Fruit fly (Drosophila melanogaster) whole organism, pupa: ENCODE measurements around the gene Arr2.

Experiments used
- CG10348 ChIP-seq: fragments of 200-800 bp; sonication (Bioruptor generic); IDR thresholded peaks from 2 replicates; pipeline ENCODE4 v1.3.6; 2022; ENCODE audit warnings: missing biosample characterization, missing genetic modification characterization
- CG12605 ChIP-seq: fragments of 200-800 bp; sonication (Bioruptor generic); IDR thresholded peaks from 2 replicates; pipeline ENCODE4 v1.3.6; 2022; ENCODE audit warnings: missing biosample characterization, missing genetic modification characterization
- CG13204 ChIP-seq: fragments of 200-800 bp; sonication (Bioruptor generic); optimal IDR thresholded peaks from 2 replicates; lab custom pipeline; 2018; ENCODE audit warnings: missing biosample characterization, mild to moderate bottlenecking, missing genetic modification characterization, moderate library complexity
- CG14655 ChIP-seq: fragments of 200-800 bp; sonication (Bioruptor generic); optimal IDR thresholded peaks from 3 replicates; lab custom pipeline; 2017; ENCODE audit warnings: mild to moderate bottlenecking, missing biosample characterization, missing genetic modification reagents, missing genetic modification characterization
- CG15710 ChIP-seq: fragments of 200-800 bp; sonication (Bioruptor generic); optimal IDR thresholded peaks from 2 replicates; lab custom pipeline; 2018; ENCODE audit warnings: missing biosample characterization, mild to moderate bottlenecking, missing genetic modification characterization, moderate library complexity
- CG17806 ChIP-seq: fragments of 200-800 bp; sonication (Bioruptor generic); optimal IDR thresholded peaks from 2 replicates; lab custom pipeline; 2018; ENCODE audit warnings: missing biosample characterization, mild to moderate bottlenecking, missing genetic modification characterization, moderate library complexity
- CG32121 ChIP-seq: fragments of 200-800 bp; sonication (Bioruptor generic); IDR thresholded peaks from 2 replicates; pipeline ENCODE4 v1.3.6; 2022; ENCODE audit warnings: missing biosample characterization, missing genetic modification characterization
- CG34367 ChIP-seq: fragments of 200-800 bp; sonication (Bioruptor generic); optimal IDR thresholded peaks from 2 replicates; lab custom pipeline; 2018; ENCODE audit warnings: missing biosample characterization, mild to moderate bottlenecking, missing genetic modification characterization
- CG4496 ChIP-seq: fragments of 200-800 bp; sonication (Bioruptor generic); IDR thresholded peaks from 3 replicates; pipeline ENCODE4 v1.3.6; 2022; ENCODE audit warnings: missing biosample characterization, missing genetic modification characterization
- CG8159 ChIP-seq: fragments of 200-800 bp; sonication (Bioruptor generic); optimal IDR thresholded peaks from 3 replicates; lab custom pipeline; 2018; ENCODE audit warnings: missing biosample characterization, mild to moderate bottlenecking, missing genetic modification characterization, moderate library complexity
- CG8301 ChIP-seq: fragments of 200-800 bp; sonication (Bioruptor generic); optimal IDR thresholded peaks from 2 replicates; lab custom pipeline; 2018; ENCODE audit warnings: missing biosample characterization, mild to moderate bottlenecking, missing genetic modification characterization
- CG9948 ChIP-seq: fragments of 200-800 bp; sonication (Bioruptor generic); optimal IDR thresholded peaks from 2 replicates; lab custom pipeline; 2018; ENCODE audit warnings: missing biosample characterization, mild to moderate bottlenecking, missing genetic modification characterization, moderate library complexity
- D1 ChIP-seq: fragments of 200-800 bp; sonication (Bioruptor generic); optimal IDR thresholded peaks from 2 replicates; lab custom pipeline; 2018; ENCODE audit warnings: missing biosample characterization, mild to moderate bottlenecking, missing genetic modification characterization, moderate library complexity
- EcR ChIP-seq: fragments of 200-800 bp; sonication (Bioruptor generic); optimal IDR thresholded peaks from 3 replicates; lab custom pipeline; 2019; ENCODE audit warnings: missing biosample characterization, missing genetic modification characterization, mild to moderate bottlenecking, moderate library complexity, missing genetic modification reagents
- Ets98B ChIP-seq: fragments of 200-800 bp; sonication (Bioruptor generic); IDR thresholded peaks from 2 replicates; pipeline ENCODE4 v1.3.6; 2022; ENCODE audit warnings: missing biosample characterization, missing genetic modification characterization
- Pif1A ChIP-seq: fragments of 200-800 bp; sonication (Bioruptor generic); optimal IDR thresholded peaks from 3 replicates; lab custom pipeline; 2016; ENCODE audit warnings: missing biosample characterization, missing genetic modification characterization
- Pif1B ChIP-seq: fragments of 200-800 bp; sonication (Bioruptor generic); optimal IDR thresholded peaks from 3 replicates; lab custom pipeline; 2016; ENCODE audit warnings: missing biosample characterization, missing genetic modification characterization
- Snoo ChIP-seq: fragments of 200-800 bp; sonication (Bioruptor generic); optimal IDR thresholded peaks from 3 replicates; lab custom pipeline; 2017; ENCODE audit warnings: missing biosample characterization, mild to moderate bottlenecking, missing genetic modification characterization, inconsistent platforms
- fd96Ca ChIP-seq: fragments of 200-800 bp; sonication (Bioruptor generic); IDR thresholded peaks from 3 replicates; pipeline ENCODE4 v1.3.6; 2022; ENCODE audit warnings: missing biosample characterization, missing genetic modification characterization
- gl ChIP-seq: fragments of 200-800 bp; sonication (Bioruptor generic); optimal IDR thresholded peaks from 2 replicates; lab custom pipeline; 2018; ENCODE audit warnings: missing biosample characterization, mild to moderate bottlenecking, missing genetic modification characterization
- rn ChIP-seq: fragments of 200-800 bp; sonication (Bioruptor generic); IDR thresholded peaks from 2 replicates; pipeline ENCODE4 v1.3.6; 2022; ENCODE audit warnings: missing biosample characterization, missing genetic modification characterization

The Arr2 gene

DNA sequence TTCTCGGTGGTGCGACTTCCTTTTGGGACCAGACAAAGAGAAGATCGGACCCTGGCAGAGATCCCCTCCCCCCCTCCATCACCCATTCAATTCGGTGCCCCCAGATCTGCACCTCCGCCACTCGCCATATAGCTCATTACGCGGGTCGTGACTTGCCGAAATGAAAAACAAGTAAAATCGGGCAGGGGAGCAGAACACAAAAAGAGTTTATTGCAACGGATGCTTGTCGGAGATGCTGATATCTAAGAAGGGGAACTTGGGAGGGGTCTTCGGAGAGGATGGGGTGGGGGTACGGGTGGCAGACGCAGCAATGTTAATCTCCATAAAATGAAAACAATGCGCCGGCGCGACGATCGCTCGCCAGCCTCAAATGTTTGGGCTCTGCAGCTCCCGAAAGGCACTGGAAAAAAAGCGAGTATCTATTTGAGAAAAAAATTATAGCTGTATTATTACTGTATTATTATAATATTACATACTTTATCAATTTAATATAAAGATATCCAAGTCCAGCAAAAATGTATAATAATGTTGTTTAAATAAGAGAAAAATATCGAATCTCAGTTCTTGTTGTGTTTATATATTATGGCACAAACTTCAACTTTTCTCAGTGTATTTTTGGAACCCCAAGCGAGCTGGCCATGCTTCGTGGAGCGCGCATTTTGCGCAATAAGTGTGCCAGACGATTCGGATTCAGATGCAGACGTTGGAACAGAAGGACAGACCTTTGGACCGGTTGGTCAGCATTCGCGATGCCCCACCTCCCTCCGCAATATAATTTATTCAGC lies 19.3 kb upstream of the Arr2 start:
- peak; percentile 82 for TF ChIP-seq D1
- 0 out of 2 replicates have a peak, but pooled peaks have one; percentile 11 for TF ChIP-seq CG32121 (GFP tag; lab: Robert Waterston, UW)
- TF ChIP-seq CG17806 (tag; lab: Kevin White, UChicago): peak; percentile 91
- TF ChIP-seq Ets98B (GFP tag; lab: Robert Waterston, UW): peak; percentile 32
- TF ChIP-seq CG12605 (GFP tag; lab: Robert Waterston, UW): peak; percentile 63
- TF ChIP-seq Pif1A (GFP tag; lab: Kevin White, UChicago): peak; percentile 66
- TF ChIP-seq fd96Ca (GFP tag; lab: Robert Waterston, UW): peak; percentile 49; the same call in 1 of the 3 replicates
- peak; percentile 93 for TF ChIP-seq CG15710
- no peak for TF ChIP-seq CG10348 (GFP tag; lab: Robert Waterston, UW)
- TF ChIP-seq EcR (GFP tag; lab: Kevin White, UChicago): peak; percentile 58
- TF ChIP-seq Snoo (tag; lab: Kevin White, UChicago): peak; percentile 86
- TF ChIP-seq gl (tag; lab: Kevin White, UChicago): peak; percentile 59
- peak; percentile 85 for TF ChIP-seq CG34367
- TF ChIP-seq CG8301 (tag; lab: Kevin White, UChicago): peak; percentile 75
- TF ChIP-seq CG14655 (GFP tag; lab: Kevin White, UChicago): peak; percentile 86
- no peak; the same call in 1 of the 3 replicates for TF ChIP-seq CG4496 (GFP tag; lab: Robert Waterston, UW)
- TF ChIP-seq CG8159 (tag; lab: Kevin White, UChicago): peak; percentile 96
- peak; percentile 59 for TF ChIP-seq CG13204
- TF ChIP-seq Pif1B (GFP tag; lab: Kevin White, UChicago): peak; percentile 91
- peak; percentile 65; the same call in 1 of the 2 replicates for TF ChIP-seq rn
- TF ChIP-seq CG9948 (tag; lab: Kevin White, UChicago): peak; percentile 94

DNA sequence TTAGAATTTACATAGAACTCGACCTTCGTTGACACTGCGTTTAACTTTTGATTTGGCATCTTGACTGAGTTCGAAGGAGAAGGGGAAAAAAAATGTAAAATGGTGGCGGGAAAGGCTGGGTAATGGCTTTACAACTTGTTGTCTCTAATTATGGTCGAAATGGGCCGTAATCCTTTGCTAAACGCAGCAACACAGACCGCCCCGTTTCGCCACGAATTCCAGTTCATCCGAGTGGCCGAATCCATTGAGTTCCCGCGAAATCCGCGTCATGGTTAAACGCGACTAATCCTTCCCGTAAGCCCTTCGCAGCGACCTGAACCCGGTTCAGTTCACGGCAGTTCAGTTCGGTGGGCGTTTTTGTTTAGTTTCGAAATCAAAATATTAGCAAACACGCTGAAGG lies 17.4 kb upstream of the Arr2 start:
- TF ChIP-seq fd96Ca (GFP tag; lab: Robert Waterston, UW) (no peak), CG9948 (tag; lab: Kevin White, UChicago) (no peak), CG10348 (GFP tag; lab: Robert Waterston, UW) (no peak), rn (no peak), Ets98B (GFP tag; lab: Robert Waterston, UW) (no peak), CG14655 (GFP tag; lab: Kevin White, UChicago) (no peak), CG13204 (no peak), Snoo (tag; lab: Kevin White, UChicago) (no peak), D1 (no peak), CG8159 (tag; lab: Kevin White, UChicago) (no peak)

DNA sequence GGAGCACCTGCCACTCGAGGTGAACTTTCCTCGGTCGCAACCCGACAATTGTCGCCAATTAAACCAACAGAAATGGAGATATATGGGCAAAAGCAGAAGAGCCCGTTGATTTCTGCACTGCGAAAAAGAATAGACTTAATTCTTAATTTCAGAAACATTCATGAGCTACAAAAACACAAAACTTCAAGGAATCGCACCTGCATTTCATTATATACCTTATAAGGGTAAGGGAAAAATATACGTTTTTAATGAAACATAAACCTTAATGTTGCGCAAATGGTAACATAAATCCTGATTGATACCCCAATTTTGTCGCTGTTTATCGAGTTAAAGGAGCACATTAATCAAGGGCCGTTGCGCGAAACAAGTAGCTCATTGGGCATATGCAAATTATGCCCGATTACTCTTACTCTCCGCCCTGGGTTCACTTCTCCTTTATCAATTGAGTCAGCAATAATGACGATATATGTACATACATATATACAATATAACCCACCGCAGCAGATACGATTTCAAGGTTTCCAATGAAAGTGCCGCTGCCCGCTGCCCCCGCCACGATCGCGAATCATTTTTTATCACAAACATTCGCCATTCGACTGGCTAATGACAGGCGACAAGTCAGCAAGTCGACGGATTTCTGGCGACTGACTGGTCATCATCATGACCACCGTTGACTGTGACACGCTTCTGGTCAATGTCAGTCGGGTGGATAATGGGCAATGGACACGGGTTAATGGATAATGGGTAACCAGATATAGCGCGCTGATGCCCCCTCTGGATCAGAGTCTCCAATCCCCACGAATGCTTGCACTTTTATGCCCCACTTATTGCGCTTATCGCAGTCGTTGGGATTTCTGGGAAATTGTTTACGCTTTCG lies 13.3 kb upstream of the Arr2 start:
- TF ChIP-seq CG8301 (tag; lab: Kevin White, UChicago) (no peak), D1 (no peak), CG12605 (GFP tag; lab: Robert Waterston, UW) (no peak), CG15710 (peak; percentile 33), CG9948 (tag; lab: Kevin White, UChicago) (peak; percentile 27), CG14655 (GFP tag; lab: Kevin White, UChicago) (no peak), gl (tag; lab: Kevin White, UChicago) (no peak), CG10348 (GFP tag; lab: Robert Waterston, UW) (no peak), Snoo (tag; lab: Kevin White, UChicago) (no peak), CG32121 (GFP tag; lab: Robert Waterston, UW) (no peak), fd96Ca (GFP tag; lab: Robert Waterston, UW) (no peak), CG34367 (no peak), EcR (GFP tag; lab: Kevin White, UChicago) (peak; percentile 81), CG17806 (tag; lab: Kevin White, UChicago) (peak; percentile 43), rn (no peak), CG13204 (no peak), Ets98B (GFP tag; lab: Robert Waterston, UW) (no peak), Pif1B (GFP tag; lab: Kevin White, UChicago) (peak; percentile 5), Pif1A (GFP tag; lab: Kevin White, UChicago) (peak; percentile 33), CG4496 (GFP tag; lab: Robert Waterston, UW) (no peak), CG8159 (tag; lab: Kevin White, UChicago) (peak; percentile 58)

DNA sequence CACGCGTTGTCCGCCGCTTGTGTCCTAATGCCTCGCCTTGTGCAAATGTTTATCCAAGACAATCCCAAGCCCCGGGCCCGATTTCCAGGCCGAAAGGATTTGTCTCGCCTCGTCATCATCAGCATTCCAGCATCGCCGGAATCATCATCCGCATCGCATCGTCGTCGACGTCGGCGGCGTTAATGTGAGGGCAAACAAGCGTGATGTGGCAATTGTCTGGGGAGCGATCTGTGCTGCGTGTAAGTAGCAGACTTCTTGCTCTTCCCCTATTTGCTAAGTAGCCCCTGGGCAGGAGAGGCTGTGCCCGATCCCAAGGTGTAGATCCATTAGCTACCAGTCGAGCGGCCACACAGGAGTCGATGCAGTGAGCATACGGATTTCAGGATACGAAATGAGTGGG lies 12.1 kb upstream of the Arr2 start:
- TF ChIP-seq Pif1A (GFP tag; lab: Kevin White, UChicago) (no peak), Ets98B (GFP tag; lab: Robert Waterston, UW) (no peak), Snoo (tag; lab: Kevin White, UChicago) (no peak), CG13204 (no peak), CG15710 (no peak), fd96Ca (GFP tag; lab: Robert Waterston, UW) (no peak)

DNA sequence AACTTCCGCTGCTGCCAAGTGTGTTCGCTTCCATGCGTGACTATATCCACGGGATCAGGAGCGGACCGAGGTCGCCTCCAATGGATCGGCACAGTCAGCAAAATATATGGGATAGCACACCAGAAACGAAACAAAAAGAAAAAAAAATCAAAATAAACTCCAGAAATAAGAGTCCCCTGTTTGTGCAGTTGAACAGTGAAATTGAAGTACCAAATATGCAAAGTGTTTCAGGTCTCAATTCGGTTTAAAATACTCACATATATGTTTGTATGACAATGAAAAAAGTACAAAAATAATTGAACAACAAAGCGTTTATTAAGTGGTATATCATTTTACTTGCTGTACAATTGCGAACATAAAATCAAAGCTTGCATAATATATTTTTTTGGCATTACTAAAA lies 10.9 kb upstream of the Arr2 start:
- peak; percentile 10; the same call in 1 of the 3 replicates for TF ChIP-seq CG4496 (GFP tag; lab: Robert Waterston, UW)
- TF ChIP-seq D1: no peak
- TF ChIP-seq, all 21 proteins: peak for 1
